Worm (Caenorhabditis elegans) whole organism, young adult: ENCODE results near the gene R02F2.6.

Experiments
- B0019.2 ChIP-seq: fragments of 200-800 bp; sonication (Bioruptor generic); conservative IDR thresholded peaks from 2 replicates; pipeline ENCODE4 v1.3.6; 2022; ENCODE audit warnings: missing genetic modification reagents, missing genetic modification characterization, missing compliant biosample characterization
- B0261.1 ChIP-seq: sonication (generic microtip); optimal IDR thresholded peaks from 2 replicates; lab custom pipeline; 2016; ENCODE audit warnings: mild to moderate bottlenecking, missing genetic modification characterization, moderate library complexity, missing compliant biosample characterization
- B0336.3 ChIP-seq: fragments of 200-800 bp; sonication (Bioruptor generic); IDR thresholded peaks from 2 replicates; pipeline ENCODE4 v1.3.6; 2022; ENCODE audit warnings: missing genetic modification characterization, missing compliant biosample characterization
- C06A6.2 ChIP-seq: fragments of 200-800 bp; sonication (Bioruptor generic); conservative IDR thresholded peaks from 2 replicates; pipeline ENCODE4 v1.3.6; 2022; ENCODE audit warnings: missing genetic modification characterization, missing compliant biosample characterization
- D2030.7 ChIP-seq: fragments of 200-800 bp; sonication (Bioruptor generic); IDR thresholded peaks from 2 replicates; pipeline ENCODE4 v1.3.6; 2022; ENCODE audit warnings: missing genetic modification reagents, missing genetic modification characterization, missing compliant biosample characterization
- F23B12.7 ChIP-seq: sonication (generic microtip); optimal IDR thresholded peaks from 2 replicates; lab custom pipeline; 2017; ENCODE audit warnings: missing genetic modification characterization, mild to moderate bottlenecking, missing compliant biosample characterization, antibody characterized with exemption, moderate library complexity; ENCODE audit not compliant: insufficient read depth
- F49E8.2 ChIP-seq: sonication (generic microtip); optimal IDR thresholded peaks from 3 replicates; lab custom pipeline; 2017; ENCODE audit warnings: missing genetic modification characterization, mild to moderate bottlenecking, missing compliant biosample characterization, antibody characterized with exemption, moderate library complexity; ENCODE audit not compliant: insufficient read depth
- F52B5.7 ChIP-seq: sonication (generic microtip); optimal IDR thresholded peaks from 2 replicates; lab custom pipeline; 2016; ENCODE audit warnings: mild to moderate bottlenecking, missing genetic modification characterization, missing compliant biosample characterization
- K12H6.12 ChIP-seq: fragments of 200-800 bp; sonication (Bioruptor generic); optimal IDR thresholded peaks from 2 replicates; lab custom pipeline; 2018; ENCODE audit warnings: mild to moderate bottlenecking, missing genetic modification characterization, missing compliant biosample characterization
- Y53F4B.3 ChIP-seq: fragments of 200-800 bp; sonication (Bioruptor generic); IDR thresholded peaks from 2 replicates; pipeline ENCODE4 v1.3.6; 2022; ENCODE audit warnings: missing genetic modification reagents, missing genetic modification characterization, missing compliant biosample characterization
- Y56A3A.18 ChIP-seq: fragments of 200-800 bp; sonication (Bioruptor generic); IDR thresholded peaks from 2 replicates; pipeline ENCODE4 v1.3.6; 2022; ENCODE audit warnings: missing genetic modification reagents, missing genetic modification characterization, missing compliant biosample characterization
- Y95B8A.8 ChIP-seq: fragments of 200-800 bp; sonication (Bioruptor generic); IDR thresholded peaks from 2 replicates; pipeline ENCODE4 v1.3.6; 2022; ENCODE audit warnings: missing genetic modification reagents, missing genetic modification characterization, missing compliant biosample characterization
- attf-6 ChIP-seq: fragments of 200-800 bp; sonication (Bioruptor generic); IDR thresholded peaks from 2 replicates; pipeline ENCODE4 v1.3.6; 2022; ENCODE audit warnings: missing genetic modification reagents, missing genetic modification characterization, missing compliant biosample characterization
- bed-1 ChIP-seq: fragments of 200-800 bp; sonication (Bioruptor generic); IDR thresholded peaks from 2 replicates; pipeline ENCODE4 v1.3.6; 2022; ENCODE audit warnings: missing genetic modification reagents, missing genetic modification characterization, missing compliant biosample characterization
- bed-2 ChIP-seq: fragments of 200-800 bp; sonication (Bioruptor generic); IDR thresholded peaks from 2 replicates; pipeline ENCODE4 v1.3.6; 2022; ENCODE audit warnings: missing genetic modification reagents, missing genetic modification characterization, missing compliant biosample characterization
- ccch-3 ChIP-seq: fragments of 200-800 bp; sonication (Bioruptor generic); optimal IDR thresholded peaks from 2 replicates; lab custom pipeline; 2018; ENCODE audit warnings: mild to moderate bottlenecking, missing genetic modification characterization, missing compliant biosample characterization
- cebp-2 ChIP-seq: fragments of 200-800 bp; sonication (Bioruptor generic); IDR thresholded peaks from 2 replicates; pipeline ENCODE4 v1.3.6; 2022; ENCODE audit warnings: missing genetic modification characterization, missing compliant biosample characterization
- dox-1 ChIP-seq: fragments of 200-800 bp; sonication (Bioruptor generic); IDR thresholded peaks from 2 replicates; pipeline ENCODE4 v1.3.6; 2022; ENCODE audit warnings: missing genetic modification reagents, missing genetic modification characterization, missing compliant biosample characterization
- dpl-1 ChIP-seq: fragments of 150-350 bp; optimal IDR thresholded peaks from 2 replicates; lab custom pipeline; 2014; ENCODE audit warnings: missing biosample characterization, missing genetic modification reagents, missing genetic modification characterization
- egl-18 ChIP-seq: fragments of 200-800 bp; sonication (Bioruptor generic); IDR thresholded peaks from 2 replicates; pipeline ENCODE4 v1.3.6; 2022; ENCODE audit warnings: missing genetic modification reagents, missing genetic modification characterization, missing compliant biosample characterization
- egrh-3 ChIP-seq: fragments of 200-800 bp; sonication (Bioruptor generic); IDR thresholded peaks from 2 replicates; pipeline ENCODE4 v1.3.6; 2022; ENCODE audit warnings: missing genetic modification reagents, missing genetic modification characterization, missing compliant biosample characterization
- ets-4 ChIP-seq: fragments of 200-800 bp; sonication (Bioruptor generic); optimal IDR thresholded peaks from 2 replicates; lab custom pipeline; 2018; ENCODE audit warnings: mild to moderate bottlenecking, missing genetic modification characterization, missing compliant biosample characterization
- fkh-3 ChIP-seq: sonication (generic microtip); optimal IDR thresholded peaks from 2 replicates; lab custom pipeline; 2016; ENCODE audit warnings: mild to moderate bottlenecking, missing genetic modification characterization, missing compliant biosample characterization
- hmg-20 ChIP-seq: fragments of 200-800 bp; sonication (Bioruptor generic); IDR thresholded peaks from 2 replicates; pipeline ENCODE4 v1.3.6; 2022; ENCODE audit warnings: missing genetic modification reagents, missing genetic modification characterization, missing compliant biosample characterization
- let-526 ChIP-seq: fragments of 200-800 bp; sonication (Bioruptor generic); IDR thresholded peaks from 2 replicates; pipeline ENCODE4 v1.3.6; 2022; ENCODE audit warnings: missing genetic modification reagents, missing genetic modification characterization, missing compliant biosample characterization
- lin-40 ChIP-seq: sonication (generic microtip); optimal IDR thresholded peaks from 2 replicates; lab custom pipeline; 2016; ENCODE audit warnings: missing genetic modification characterization, mild to moderate bottlenecking, missing compliant biosample characterization, missing genotype, missing genetic modification reagents
- lir-1 ChIP-seq: fragments of 200-800 bp; sonication (Bioruptor generic); conservative IDR thresholded peaks from 2 replicates; pipeline ENCODE4 v1.3.6; 2022; ENCODE audit warnings: missing genetic modification reagents, missing genetic modification characterization, missing compliant biosample characterization
- lsl-1 ChIP-seq: fragments of 200-800 bp; sonication (Bioruptor generic); optimal IDR thresholded peaks from 2 replicates; lab custom pipeline; 2018; ENCODE audit warnings: mild to moderate bottlenecking, missing genetic modification characterization, moderate library complexity, missing compliant biosample characterization
- madf-10 ChIP-seq: sonication (generic microtip); optimal IDR thresholded peaks from 2 replicates; lab custom pipeline; 2016; ENCODE audit warnings: mild to moderate bottlenecking, missing genetic modification characterization, missing compliant biosample characterization
- madf-3 ChIP-seq: fragments of 200-800 bp; sonication (Bioruptor generic); IDR thresholded peaks from 2 replicates; pipeline ENCODE4 v1.3.6; 2022; ENCODE audit warnings: missing genetic modification reagents, missing genetic modification characterization, missing compliant biosample characterization
- mes-4 ChIP-seq: sonication (generic microtip); optimal IDR thresholded peaks from 2 replicates; lab custom pipeline; 2016; ENCODE audit warnings: missing genotype, missing genetic modification characterization, missing compliant biosample characterization
- mxl-1 ChIP-seq: sonication (generic microtip); optimal IDR thresholded peaks from 2 replicates; lab custom pipeline; 2016; ENCODE audit warnings: missing genetic modification characterization, missing compliant biosample characterization
- nfyb-1 ChIP-seq: fragments of 200-800 bp; sonication (Bioruptor generic); IDR thresholded peaks from 2 replicates; pipeline ENCODE4 v1.3.6; 2022; ENCODE audit warnings: missing genetic modification reagents, missing genetic modification characterization, missing compliant biosample characterization
- nhr-27 ChIP-seq: fragments of 200-800 bp; sonication (Bioruptor generic); optimal IDR thresholded peaks from 2 replicates; lab custom pipeline; 2018; ENCODE audit warnings: mild to moderate bottlenecking, missing genetic modification characterization, moderate library complexity, missing compliant biosample characterization
- nhr-80 ChIP-seq: sonication (generic microtip); optimal IDR thresholded peaks from 2 replicates; lab custom pipeline; 2016; ENCODE audit warnings: missing genetic modification characterization, missing compliant biosample characterization
- pbrm-1 ChIP-seq: fragments of 200-800 bp; sonication (Bioruptor generic); IDR thresholded peaks from 2 replicates; pipeline ENCODE4 v1.3.6; 2022; ENCODE audit warnings: missing genetic modification reagents, missing genetic modification characterization, missing compliant biosample characterization
- pha-4 ChIP-seq: fragments of 150-350 bp; sonication (generic microtip); optimal IDR thresholded peaks from 2 replicates; lab custom pipeline; 2014; ENCODE audit warnings: missing biosample characterization, missing genetic modification reagents, missing genetic modification characterization
- repo-1 ChIP-seq: sonication (generic microtip); optimal IDR thresholded peaks from 2 replicates; lab custom pipeline; 2017; ENCODE audit warnings: mild to moderate bottlenecking, missing genetic modification characterization, missing compliant biosample characterization
- sdz-38 ChIP-seq: sonication (generic microtip); optimal IDR thresholded peaks from 2 replicates; lab custom pipeline; 2016; ENCODE audit warnings: missing genotype, missing genetic modification characterization, missing compliant biosample characterization
- snpc-1.1 ChIP-seq: sonication (generic microtip); optimal IDR thresholded peaks from 2 replicates; lab custom pipeline; 2017; ENCODE audit warnings: missing genetic modification characterization, mild to moderate bottlenecking, missing compliant biosample characterization, antibody characterized with exemption, moderate library complexity, missing genotype, missing genetic modification reagents; ENCODE audit not compliant: insufficient read depth
- snpc-4 ChIP-seq, 5 experiments: fragments of 150-350 bp in 1 of 5; sonication (generic microtip) in 4 of 5; optimal IDR thresholded peaks; 2 replicates each; lab custom pipeline; 2014 to 2018; ENCODE audit warnings: missing genetic modification characterization in 5 of 5, missing biosample characterization in 3 of 5, antibody characterized with exemption in 2 of 5, mild to moderate bottlenecking in 2 of 5, missing compliant biosample characterization in 2 of 5, missing genotype in 2 of 5, moderate library complexity in 2 of 5, missing genetic modification reagents in 1 of 5
- tlf-1 ChIP-seq: fragments of 200-800 bp; sonication (Bioruptor generic); optimal IDR thresholded peaks from 2 replicates; lab custom pipeline; 2018; ENCODE audit warnings: mild to moderate bottlenecking, missing genetic modification characterization, missing compliant biosample characterization
- zim-3 ChIP-seq: sonication (generic microtip); optimal IDR thresholded peaks from 2 replicates; lab custom pipeline; 2017; ENCODE audit warnings: mild to moderate bottlenecking, missing genetic modification characterization, moderate library complexity, missing compliant biosample characterization
- ztf-22 ChIP-seq: fragments of 200-800 bp; sonication (Bioruptor generic); optimal IDR thresholded peaks from 2 replicates; lab custom pipeline; 2018; ENCODE audit warnings: mild to moderate bottlenecking, missing genetic modification characterization, moderate library complexity, missing compliant biosample characterization
- ztf-25 ChIP-seq: fragments of 200-800 bp; sonication (Bioruptor generic); IDR thresholded peaks from 2 replicates; pipeline ENCODE4 v1.3.6; 2022; ENCODE audit warnings: missing genetic modification reagents, missing genetic modification characterization, missing compliant biosample characterization
- ztf-26 ChIP-seq: sonication (generic microtip); optimal IDR thresholded peaks from 2 replicates; lab custom pipeline; 2017; ENCODE audit warnings: missing genetic modification characterization, missing compliant biosample characterization
- ztf-28 ChIP-seq: fragments of 200-800 bp; sonication (Bioruptor generic); IDR thresholded peaks from 2 replicates; pipeline ENCODE4 v1.3.6; 2022; ENCODE audit warnings: missing genetic modification reagents, missing genetic modification characterization, missing compliant biosample characterization
- ztf-6 ChIP-seq: fragments of 200-800 bp; sonication (Bioruptor generic); IDR thresholded peaks from 2 replicates; pipeline ENCODE4 v1.3.6; 2022; ENCODE audit warnings: missing genetic modification reagents, missing genetic modification characterization, missing compliant biosample characterization

The R02F2.6 gene

DNA sequence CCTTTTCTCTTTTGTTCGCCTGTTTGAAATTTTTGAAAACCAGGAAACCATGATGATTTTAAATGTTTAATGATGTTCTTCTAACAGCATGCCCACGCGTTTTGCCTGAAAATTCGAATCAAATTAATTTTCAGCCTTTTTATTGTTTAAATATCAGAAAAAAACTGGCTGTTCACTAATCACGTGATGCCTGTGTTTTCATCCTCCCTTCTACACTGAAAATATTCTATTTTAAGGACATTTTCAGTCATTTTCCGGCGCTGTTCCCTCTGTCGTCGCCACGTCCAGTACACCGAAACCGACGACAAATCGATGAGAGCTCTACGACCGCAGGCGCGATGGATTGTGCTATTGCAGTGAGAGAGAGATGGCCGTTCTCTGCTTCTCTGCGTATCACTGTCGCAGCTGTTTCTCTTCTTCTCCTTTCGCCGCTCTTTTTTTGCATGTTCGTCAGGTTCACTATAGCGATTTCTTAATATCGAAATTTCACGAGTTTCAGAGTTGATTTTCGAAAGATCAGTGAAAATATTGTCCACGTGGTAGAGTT is 28.9 kb downstream of the R02F2.6 start, which contains the start of gene F48E8.8 (continued):
- TF ChIP-seq fkh-3 (no peak), zim-3 (no peak), ccch-3 (GFP tag; lab: Kevin White, UChicago) (no peak), mxl-1 (tag; lab: Kevin White, UChicago) (no peak), nfyb-1 (GFP tag; lab: Robert Waterston, UW) (no peak), sdz-38 (no peak), pbrm-1 (GFP tag; lab: Robert Waterston, UW) (peak; percentile 45; the same call in 1 of the 2 replicates), egl-18 (no peak), hmg-20 (GFP tag; lab: Robert Waterston, UW) (no peak), ztf-28 (no peak), tlf-1 (no peak), snpc-1.1 (tag; lab: Kevin White, UChicago) (no peak), madf-10 (tag; lab: Kevin White, UChicago) (peak; percentile 13), B0261.1 (tag; lab: Kevin White, UChicago) (no peak), Y53F4B.3 (no peak), F52B5.7 (no peak), F49E8.2 (tag; lab: Kevin White, UChicago) (no peak), ztf-26 (no peak), madf-3 (GFP tag; lab: Robert Waterston, UW) (no peak), B0019.2 (GFP tag; lab: Robert Waterston, UW) (no peak), lin-40 (tag; lab: Kevin White, UChicago) (peak; percentile 21), lsl-1 (GFP tag; lab: Kevin White, UChicago) (no peak), C06A6.2 (GFP tag; lab: Robert Waterston, UW) (no peak), bed-2 (GFP tag; lab: Robert Waterston, UW) (no peak), B0336.3 (no peak), attf-6 (no peak), nhr-27 (tag; lab: Kevin White, UChicago) (no peak), Y95B8A.8 (GFP tag; lab: Robert Waterston, UW) (no peak), egrh-3 (GFP tag; lab: Robert Waterston, UW) (no peak), snpc-4 (GFP tag; optimal IDR thresholded peaks at IDR 0.05; lab: Kevin White, UChicago) (no peak), snpc-4 (tag; optimal IDR thresholded peaks at IDR 0.05; lab: Kevin White, UChicago) (no peak), ets-4 (GFP tag; lab: Kevin White, UChicago) (no peak), repo-1 (tag; lab: Kevin White, UChicago) (no peak), lir-1 (GFP tag; lab: Robert Waterston, UW) (no peak), let-526 (GFP tag; lab: Robert Waterston, UW) (no peak), K12H6.12 (no peak), dpl-1 (GFP tag; lab: Kevin White, UChicago) (no peak), ztf-25 (no peak), dox-1 (peak; percentile 24; the same call in 1 of the 2 replicates), pha-4 (no peak), D2030.7 (GFP tag; lab: Robert Waterston, UW) (no peak), ztf-6 (no peak), ztf-22 (GFP tag; lab: Kevin White, UChicago) (no peak), Y56A3A.18 (GFP tag; lab: Robert Waterston, UW) (no peak), bed-1 (GFP tag; lab: Robert Waterston, UW) (no peak), F23B12.7 (tag; lab: Kevin White, UChicago) (no peak), cebp-2 (GFP tag; lab: Robert Waterston, UW) (no peak), mes-4 (tag; lab: Kevin White, UChicago) (no peak), nhr-80 (tag; lab: Kevin White, UChicago) (peak; percentile 31)
